Worm (Caenorhabditis elegans) whole organism, early embryonic: ENCODE data around the gene ztf-22.
A peak's percentile ranks its signal among the peaks of the same experiment; 100 is the strongest.

Experiments
- B0310.2 ChIP-seq: sonication (generic microtip); optimal IDR thresholded peaks from 2 replicates; lab custom pipeline; 2016; ENCODE audit warnings: mild to moderate bottlenecking, missing genetic modification characterization, missing compliant biosample characterization
- F13C5.2 ChIP-seq: sonication (generic microtip); optimal IDR thresholded peaks from 2 replicates; lab custom pipeline; 2017; ENCODE audit warnings: mild to moderate bottlenecking, missing genetic modification characterization, inconsistent platforms, missing compliant biosample characterization
- aly-1 ChIP-seq: sonication (generic microtip); optimal IDR thresholded peaks from 2 replicates; lab custom pipeline; 2016; ENCODE audit warnings: missing genetic modification characterization, missing compliant biosample characterization
- ama-1 ChIP-seq: fragments of 150-350 bp; optimal IDR thresholded peaks from 2 replicates; lab custom pipeline; 2014
- ceh-13 ChIP-seq: fragments of 200-800 bp; sonication (Bioruptor generic); optimal IDR thresholded peaks from 2 replicates; lab custom pipeline; 2018; ENCODE audit warnings: mild to moderate bottlenecking, missing genetic modification characterization, missing compliant biosample characterization
- ceh-36 ChIP-seq: sonication (generic microtip); optimal IDR thresholded peaks from 2 replicates; lab custom pipeline; 2016; ENCODE audit warnings: missing genetic modification characterization, inconsistent platforms, missing compliant biosample characterization
- ets-7 ChIP-seq: sonication (generic microtip); optimal IDR thresholded peaks from 2 replicates; lab custom pipeline; 2016; ENCODE audit warnings: missing genotype, missing genetic modification characterization, missing compliant biosample characterization
- flt-1 ChIP-seq: fragments of 200-800 bp; sonication (Bioruptor generic); IDR thresholded peaks from 2 replicates; pipeline ENCODE4 v1.3.6; 2022; ENCODE audit warnings: missing genetic modification characterization, missing compliant biosample characterization
- hmbx-1 ChIP-seq: sonication (generic microtip); optimal IDR thresholded peaks from 2 replicates; lab custom pipeline; 2016; ENCODE audit warnings: mild to moderate bottlenecking, missing genetic modification characterization, missing compliant biosample characterization
- hmg-4 ChIP-seq: fragments of 200-800 bp; sonication (Bioruptor generic); optimal IDR thresholded peaks from 2 replicates; lab custom pipeline; 2018; ENCODE audit warnings: mild to moderate bottlenecking, missing genetic modification characterization, missing compliant biosample characterization
- hnd-1 ChIP-seq: sonication (generic microtip); optimal IDR thresholded peaks from 2 replicates; lab custom pipeline; 2016; ENCODE audit warnings: missing genetic modification characterization, missing compliant biosample characterization
- pes-1 ChIP-seq: fragments of 200-800 bp; sonication (Bioruptor generic); IDR thresholded peaks from 2 replicates; pipeline ENCODE4 v1.3.6; 2022; ENCODE audit warnings: missing genetic modification reagents, missing genetic modification characterization, missing compliant biosample characterization
- scrt-1 ChIP-seq: fragments of 200-800 bp; sonication (Bioruptor generic); IDR thresholded peaks from 2 replicates; pipeline ENCODE4 v1.3.6; 2022; ENCODE audit warnings: missing genetic modification characterization, missing compliant biosample characterization
- sea-1 ChIP-seq: fragments of 200-800 bp; sonication (Bioruptor generic); conservative IDR thresholded peaks from 2 replicates; pipeline ENCODE4 v1.3.6; 2022; ENCODE audit warnings: missing genetic modification characterization, missing compliant biosample characterization
- tbx-11 ChIP-seq: fragments of 200-800 bp; sonication (Bioruptor generic); IDR thresholded peaks from 2 replicates; pipeline ENCODE4 v1.3.6; 2022; ENCODE audit warnings: missing genetic modification characterization, missing compliant biosample characterization
- tbx-37 ChIP-seq: fragments of 200-800 bp; sonication (Bioruptor generic); conservative IDR thresholded peaks from 2 replicates; pipeline ENCODE4 v1.3.6; 2022; ENCODE audit warnings: missing genetic modification reagents, missing genetic modification characterization, missing compliant biosample characterization
- tra-4 ChIP-seq: sonication (generic microtip); optimal IDR thresholded peaks from 2 replicates; lab custom pipeline; 2017; ENCODE audit warnings: missing genetic modification characterization, missing compliant biosample characterization

ztf-22 gene

DNA sequence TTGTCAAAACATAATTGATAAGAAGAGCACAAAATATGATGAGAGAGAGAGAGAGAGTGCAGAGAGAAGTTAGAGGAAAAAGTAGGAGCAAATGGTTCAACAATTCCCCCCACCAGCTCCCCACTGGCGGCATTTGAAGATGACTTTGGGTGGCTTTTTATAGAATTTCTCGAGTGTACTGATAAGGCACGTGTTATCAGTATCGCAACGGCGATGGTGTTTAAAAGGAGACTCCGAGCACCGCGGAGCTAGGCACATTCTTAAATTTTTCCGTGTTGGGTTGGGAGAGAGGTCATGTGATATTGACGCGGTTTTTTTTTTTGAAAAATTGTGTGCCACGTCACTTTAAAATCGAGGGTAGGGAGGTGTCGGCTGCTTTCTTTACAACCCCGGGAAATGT, 12.9 kb upstream of the ztf-22 start:
- TF ChIP-seq tra-4 (tag; lab: Kevin White, UChicago) (no peak), ceh-13 (GFP tag; lab: Kevin White, UChicago) (no peak), hmg-4 (GFP tag; lab: Kevin White, UChicago) (no peak)

DNA sequence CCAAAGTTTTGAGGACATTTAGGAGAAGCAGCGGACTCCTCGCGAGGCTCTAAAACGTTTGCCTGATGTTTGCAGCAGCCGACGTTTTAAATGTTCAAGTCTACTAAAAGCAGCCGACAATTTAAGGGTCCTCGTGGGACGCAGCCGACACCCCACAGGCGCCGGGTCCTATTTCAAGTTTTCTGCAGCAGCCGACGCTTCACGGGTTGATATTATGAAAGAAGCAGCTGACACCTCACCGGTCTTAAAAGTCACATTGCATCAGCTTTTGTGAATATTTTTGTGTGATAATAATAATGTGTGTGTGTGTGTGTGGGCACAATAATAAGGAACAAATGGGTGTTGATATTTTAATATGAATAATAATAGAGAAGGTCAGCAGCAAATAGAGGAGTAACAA, 12.3 kb upstream of the ztf-22 start:
- TF ChIP-seq hnd-1 (no peak), F13C5.2 (no peak), pes-1 (GFP tag; lab: Robert Waterston, UW) (no peak), ceh-36 (no peak), tra-4 (tag; lab: Kevin White, UChicago) (no peak), hmbx-1 (tag; lab: Kevin White, UChicago) (no peak), tbx-37 (GFP tag; lab: Robert Waterston, UW) (no peak), flt-1 (GFP tag; lab: Robert Waterston, UW) (no peak), ama-1 (lab: Kevin White, UChicago) (no peak)

DNA sequence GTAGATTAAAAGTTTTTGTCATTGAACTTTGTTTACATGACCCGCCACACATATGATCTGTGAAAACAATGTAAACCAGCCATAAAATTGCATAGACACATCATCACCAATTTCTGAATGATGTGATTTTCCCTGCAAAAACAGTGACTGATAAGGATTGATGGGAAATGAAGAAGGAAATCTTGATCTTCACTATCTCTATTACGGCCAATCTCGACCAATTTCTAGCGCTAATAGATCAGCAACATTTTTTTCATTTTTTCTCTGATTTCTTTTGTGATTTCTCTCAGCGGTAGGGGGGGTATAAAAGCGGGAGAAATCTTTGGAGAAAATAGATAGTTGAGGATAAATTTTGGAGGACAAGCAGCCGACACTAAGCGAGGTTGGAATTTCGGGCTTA, 11.7 kb upstream of the ztf-22 start:
- TF ChIP-seq hmbx-1 (tag; lab: Kevin White, UChicago) (no peak), tbx-11 (no peak), F13C5.2 (no peak), ceh-13 (GFP tag; lab: Kevin White, UChicago) (no peak), hmg-4 (GFP tag; lab: Kevin White, UChicago) (no peak), pes-1 (GFP tag; lab: Robert Waterston, UW) (no peak), tbx-37 (GFP tag; lab: Robert Waterston, UW) (no peak), aly-1 (tag; lab: Kevin White, UChicago) (no peak), B0310.2 (tag; lab: Kevin White, UChicago) (no peak), tra-4 (tag; lab: Kevin White, UChicago) (no peak), ama-1 (lab: Kevin White, UChicago) (no peak), flt-1 (GFP tag; lab: Robert Waterston, UW) (no peak), ets-7 (no peak), ceh-36 (no peak), hnd-1 (no peak), scrt-1 (no peak), sea-1 (GFP tag; lab: Robert Waterston, UW) (no peak)

DNA sequence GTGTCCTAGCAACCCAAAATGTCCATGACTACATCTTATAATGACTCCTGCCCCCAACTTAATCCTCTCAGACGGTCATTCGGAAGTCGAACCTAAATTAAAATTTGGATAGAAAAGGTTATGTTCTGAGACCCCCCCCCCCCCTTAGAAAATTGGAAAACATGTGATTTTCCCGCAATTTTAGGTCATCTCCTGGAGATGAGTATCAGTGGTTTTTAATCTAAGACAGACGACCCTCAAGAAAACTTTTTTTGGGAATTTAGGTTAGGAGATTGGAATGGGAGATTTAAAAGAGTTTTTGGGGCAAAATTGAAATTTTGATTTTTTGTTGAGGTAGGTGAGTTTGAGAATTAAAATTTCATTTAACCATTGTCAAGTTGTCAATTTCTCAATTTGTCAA, 7.9 kb upstream of the ztf-22 start:
- TF ChIP-seq ceh-13 (GFP tag; lab: Kevin White, UChicago) (no peak), ceh-36 (peak; percentile 7)

DNA sequence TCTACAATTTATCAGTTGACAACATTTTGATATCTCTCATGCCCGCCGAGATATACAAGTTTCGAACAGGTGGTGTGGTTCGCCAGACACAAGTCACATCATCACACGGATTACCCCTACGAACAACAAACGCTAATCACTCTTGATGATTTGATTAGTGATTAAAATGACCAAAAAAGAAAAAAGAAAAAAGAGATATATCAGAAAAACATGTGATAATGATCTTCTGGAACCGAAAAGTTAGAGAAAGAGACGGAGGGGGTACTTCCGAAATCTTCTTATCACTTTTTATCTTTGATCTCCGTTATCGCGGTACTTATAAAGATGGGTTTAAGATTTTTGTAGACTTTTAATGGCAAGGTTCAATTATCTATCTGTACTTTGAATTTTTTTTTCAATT, 7.3 kb upstream of the ztf-22 start:
- TF ChIP-seq hmbx-1 (tag; lab: Kevin White, UChicago) (no peak), F13C5.2 (no peak), ets-7 (no peak), ama-1 (lab: Kevin White, UChicago) (no peak), B0310.2 (tag; lab: Kevin White, UChicago) (no peak), hmg-4 (GFP tag; lab: Kevin White, UChicago) (no peak), tbx-11 (no peak), tbx-37 (GFP tag; lab: Robert Waterston, UW) (no peak), ceh-13 (GFP tag; lab: Kevin White, UChicago) (no peak), pes-1 (GFP tag; lab: Robert Waterston, UW) (no peak), scrt-1 (no peak)

DNA sequence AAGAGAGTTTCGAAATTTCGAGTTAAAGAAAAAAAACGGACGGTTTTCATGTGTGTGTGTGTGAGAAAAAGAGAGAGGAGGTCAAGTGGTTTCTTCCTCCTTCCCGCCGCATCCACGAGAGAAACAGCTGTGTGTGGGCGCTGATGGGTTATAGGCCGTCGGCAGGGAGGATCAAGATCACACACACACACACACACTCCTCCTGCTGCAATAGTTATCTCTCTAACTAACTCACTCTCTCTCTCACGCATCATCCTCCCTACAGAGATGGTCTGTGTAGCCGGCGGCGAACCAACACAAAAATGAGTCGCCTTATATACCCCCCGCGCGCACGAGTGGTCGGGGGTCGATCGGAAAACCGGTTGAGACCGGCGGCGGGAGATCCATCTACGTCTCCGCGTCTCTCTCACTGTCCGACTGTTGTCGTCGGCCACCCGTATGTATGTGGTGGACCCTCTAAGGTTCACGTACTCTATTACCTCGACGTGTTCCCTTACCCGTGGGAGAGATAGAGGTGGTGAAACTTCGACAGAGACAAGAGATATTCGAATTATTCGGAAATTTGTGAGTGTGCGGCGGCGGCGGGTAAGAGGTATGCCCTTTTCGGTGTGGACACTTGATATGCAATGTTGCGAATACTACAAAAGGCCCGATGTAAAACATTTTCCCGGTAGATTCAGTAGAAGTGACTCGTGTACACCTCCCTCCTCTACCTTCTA, 5.9 kb upstream of the ztf-22 start:
- TF ChIP-seq B0310.2 (tag; lab: Kevin White, UChicago) (no peak), ceh-13 (GFP tag; lab: Kevin White, UChicago) (no peak), sea-1 (GFP tag; lab: Robert Waterston, UW) (0 out of 2 replicates have a peak, but pooled peaks have one; percentile 7), hnd-1 (no peak), ceh-36 (no peak), hmbx-1 (tag; lab: Kevin White, UChicago) (no peak), tbx-37 (GFP tag; lab: Robert Waterston, UW) (no peak), scrt-1 (no peak), hmg-4 (GFP tag; lab: Kevin White, UChicago) (peak; percentile 49), tra-4 (tag; lab: Kevin White, UChicago) (no peak), flt-1 (GFP tag; lab: Robert Waterston, UW) (no peak), ama-1 (lab: Kevin White, UChicago) (peak; percentile 35), F13C5.2 (peak; percentile 37), tbx-11 (no peak), ets-7 (peak; percentile 48), pes-1 (GFP tag; lab: Robert Waterston, UW) (no peak), aly-1 (tag; lab: Kevin White, UChicago) (peak; percentile 54)

DNA sequence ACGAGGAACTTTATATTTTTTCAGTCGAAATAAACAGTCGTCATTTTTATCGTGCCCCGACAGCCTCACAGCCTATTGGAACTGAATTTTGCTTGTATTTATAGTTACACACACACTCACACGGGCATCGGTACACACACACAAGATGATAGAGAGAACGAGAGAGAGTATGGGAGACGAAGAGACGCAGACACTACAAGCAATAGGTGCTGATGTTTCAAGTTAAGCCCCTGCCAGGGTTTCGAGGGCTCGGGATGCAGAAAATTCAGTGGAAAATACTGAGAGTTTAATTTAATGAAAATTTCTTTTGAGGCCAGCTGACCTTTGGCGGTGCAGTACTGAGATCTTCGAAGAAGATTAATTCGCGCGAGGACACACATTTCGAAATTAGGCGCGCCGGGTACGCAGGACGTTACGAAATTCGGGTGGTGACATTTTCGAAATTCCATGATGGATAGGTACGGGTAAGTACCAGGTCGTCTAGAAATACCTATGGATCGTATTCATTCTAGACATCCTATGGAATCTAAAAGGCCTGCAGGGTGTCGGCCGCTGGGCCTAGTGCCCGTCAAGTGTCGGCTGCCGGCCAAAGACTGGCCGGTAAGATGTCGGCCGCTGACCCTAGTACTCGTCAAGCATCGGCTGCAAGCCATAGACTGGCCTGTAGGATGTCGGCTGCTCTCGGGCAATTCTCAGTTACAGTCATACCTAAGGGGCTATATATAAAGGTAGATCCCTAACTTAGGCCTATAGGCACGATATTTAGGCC, 5.1 kb upstream of the ztf-22 start:
- TF ChIP-seq tbx-11 (no peak), ceh-13 (GFP tag; lab: Kevin White, UChicago) (no peak), aly-1 (tag; lab: Kevin White, UChicago) (no peak), B0310.2 (tag; lab: Kevin White, UChicago) (no peak), ets-7 (no peak)

DNA sequence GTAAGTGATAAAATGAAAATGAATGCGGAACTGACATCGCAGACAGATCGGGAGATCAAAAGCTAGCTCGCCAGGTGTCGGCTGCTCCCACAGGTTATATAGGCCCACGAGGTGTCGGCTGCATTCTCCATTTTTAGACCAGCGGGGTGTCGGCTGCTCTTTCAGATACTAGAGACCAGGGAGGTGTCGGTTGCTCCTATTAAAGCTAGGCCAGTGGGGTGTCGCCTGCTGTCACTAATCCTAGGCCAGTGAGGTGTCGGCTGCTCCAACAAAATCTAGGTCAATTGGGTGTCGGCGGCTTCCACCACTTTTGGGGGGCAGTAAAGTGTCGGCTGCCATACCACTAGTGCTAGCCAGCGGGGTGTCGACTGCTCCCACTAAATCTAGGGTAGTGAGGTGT, 4.3 kb upstream of the ztf-22 start:
- TF ChIP-seq B0310.2 (tag; lab: Kevin White, UChicago): no peak
- TF ChIP-seq pes-1 (GFP tag; lab: Robert Waterston, UW): no peak
- no peak for TF ChIP-seq aly-1 (tag; lab: Kevin White, UChicago)
- TF ChIP-seq sea-1 (GFP tag; lab: Robert Waterston, UW): no peak
- TF ChIP-seq ceh-13 (GFP tag; lab: Kevin White, UChicago): no peak
- TF ChIP-seq ceh-36: no peak
- TF ChIP-seq flt-1 (GFP tag; lab: Robert Waterston, UW): no peak
- no peak for TF ChIP-seq ets-7
- TF ChIP-seq hmbx-1 (tag; lab: Kevin White, UChicago): no peak
- no peak for TF ChIP-seq scrt-1
- TF ChIP-seq tbx-11: no peak
- TF ChIP-seq F13C5.2: no peak
